Fruit fly (Drosophila melanogaster) whole organism, wandering third instar larva: ENCODE data around the gene galla-2.

ENCODE experiments used
- Dfd ChIP-seq: fragments of >200 bp; optimal IDR thresholded peaks from 2 replicates; lab custom pipeline; 2017; ENCODE audit warnings: missing biosample characterization, missing genetic modification characterization
- Dif ChIP-seq: fragments of 200-275, 200-300 bp; sonication (Bioruptor generic); optimal IDR thresholded peaks from 2 replicates; lab custom pipeline; 2018; ENCODE audit warnings: missing biosample characterization, missing genetic modification characterization; ENCODE audit not compliant: partially characterized antibody
- HLH106 ChIP-seq: fragments of 200-800 bp; optimal IDR thresholded peaks from 3 replicates; lab custom pipeline; 2019; ENCODE audit warnings: missing biosample characterization, mild to moderate bottlenecking, missing genetic modification characterization, moderate library complexity
- Hr78 ChIP-seq: fragments of >200 bp; optimal IDR thresholded peaks from 2 replicates; lab custom pipeline; 2017; ENCODE audit warnings: missing biosample characterization, missing genetic modification characterization
- Jra ChIP-seq: sonication (Bioruptor generic); optimal IDR thresholded peaks from 2 replicates; lab custom pipeline; 2016; ENCODE audit warnings: missing biosample characterization, missing genetic modification characterization
- Mio ChIP-seq: sonication (Bioruptor generic); optimal IDR thresholded peaks from 2 replicates; lab custom pipeline; 2016; ENCODE audit warnings: missing biosample characterization, missing genetic modification characterization
- Vsx2 ChIP-seq: fragments of 200-300, 225-300 bp; sonication (Bioruptor generic); optimal IDR thresholded peaks from 2 replicates; lab custom pipeline; 2018; ENCODE audit warnings: missing biosample characterization, missing genetic modification characterization; ENCODE audit not compliant: partially characterized antibody
- dmrt93B ChIP-seq: fragments of 200-800 bp; sonication (Bioruptor generic); optimal IDR thresholded peaks from 2 replicates; lab custom pipeline; 2018; ENCODE audit warnings: missing biosample characterization, mild to moderate bottlenecking, missing genetic modification characterization
- ey ChIP-seq: fragments of 200-800 bp; sonication (Bioruptor generic); optimal IDR thresholded peaks from 2 replicates; lab custom pipeline; 2016; ENCODE audit warnings: missing biosample characterization, missing genetic modification characterization
- h ChIP-seq: fragments of 200-800 bp; sonication (Bioruptor generic); optimal IDR thresholded peaks from 3 replicates; lab custom pipeline; 2016; ENCODE audit warnings: missing biosample characterization, mild to moderate bottlenecking, missing genetic modification characterization
- pan ChIP-seq: fragments of >200 bp; optimal IDR thresholded peaks from 2 replicates; lab custom pipeline; 2017
- psq ChIP-seq: fragments of 200-800 bp; sonication (Bioruptor generic); optimal IDR thresholded peaks from 3 replicates; lab custom pipeline; 2017; ENCODE audit warnings: missing biosample characterization, mild to moderate bottlenecking, missing genetic modification characterization, moderate library complexity
- sage ChIP-seq: fragments of 200-800 bp; sonication (Bioruptor generic); optimal IDR thresholded peaks from 2 replicates; lab custom pipeline; 2016; ENCODE audit warnings: missing biosample characterization, mild to moderate bottlenecking, missing genetic modification characterization
- usp ChIP-seq: fragments of >200 bp; optimal IDR thresholded peaks from 2 replicates; lab custom pipeline; 2017; ENCODE audit warnings: missing biosample characterization, missing genetic modification characterization

DNA sequence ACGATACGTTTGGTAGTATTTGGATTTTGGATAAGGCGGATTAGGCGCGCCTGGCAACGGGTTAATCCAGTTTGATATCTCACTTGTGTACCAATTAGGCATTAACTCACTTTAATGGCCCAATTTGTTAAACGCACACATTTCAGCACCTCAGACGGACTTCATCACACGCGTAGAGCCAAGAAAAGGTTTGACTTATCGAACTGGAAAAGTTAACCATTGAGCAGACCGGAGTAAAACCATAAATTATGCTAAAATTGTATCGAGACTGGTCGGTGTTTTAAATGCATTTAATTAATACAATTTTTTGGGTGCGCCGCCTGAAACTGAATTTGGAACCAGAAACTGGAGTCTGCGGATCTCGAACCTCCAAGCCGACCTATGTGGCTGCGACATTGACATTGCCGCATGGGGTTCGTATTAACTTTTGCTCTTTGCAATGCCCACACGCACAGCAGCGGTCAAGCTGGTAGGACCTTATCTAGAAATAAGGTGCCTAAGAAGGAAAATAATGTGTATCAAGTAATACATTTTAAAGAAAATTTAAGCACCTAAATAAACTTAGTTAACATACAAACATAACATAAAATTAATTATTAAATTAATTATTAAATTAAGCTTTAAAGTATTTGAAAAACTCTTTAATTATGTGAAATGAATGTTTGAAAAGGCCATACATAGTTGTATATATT lies 6.5 kb downstream of the galla-2 start:
- no peak for TF ChIP-seq psq (GFP tag; lab: Kevin White, UChicago)
- no peak for TF ChIP-seq Vsx2
- TF ChIP-seq ey (GFP tag; lab: Kevin White, UChicago): no peak
- no peak for TF ChIP-seq Mio (GFP tag; lab: Kevin White, UChicago)
- TF ChIP-seq Jra (GFP tag; lab: Kevin White, UChicago): no peak
- no peak for TF ChIP-seq HLH106
- TF ChIP-seq h (GFP tag; lab: Kevin White, UChicago): no peak
- no peak for TF ChIP-seq usp
- TF ChIP-seq sage: no peak
- no peak for TF ChIP-seq Hr78 (GFP tag; lab: Kevin White, UChicago)
- no peak for TF ChIP-seq Dif (GFP tag; lab: Kevin White, UChicago)
- no peak for TF ChIP-seq Dfd
- no peak for TF ChIP-seq pan (lab: Kevin White, UChicago)
- no peak for TF ChIP-seq dmrt93B (GFP tag; lab: Kevin White, UChicago)
